Worm (Caenorhabditis elegans) whole organism, dauer: ENCODE measurements around the gene oac-58.

Source experiments
- unc-62 ChIP-seq: sonication (generic microtip); optimal IDR thresholded peaks from 2 replicates; lab custom pipeline; 2017; ENCODE audit warnings: missing biosample characterization, missing genetic modification reagents, missing genetic modification characterization

oac-58 gene

DNA sequence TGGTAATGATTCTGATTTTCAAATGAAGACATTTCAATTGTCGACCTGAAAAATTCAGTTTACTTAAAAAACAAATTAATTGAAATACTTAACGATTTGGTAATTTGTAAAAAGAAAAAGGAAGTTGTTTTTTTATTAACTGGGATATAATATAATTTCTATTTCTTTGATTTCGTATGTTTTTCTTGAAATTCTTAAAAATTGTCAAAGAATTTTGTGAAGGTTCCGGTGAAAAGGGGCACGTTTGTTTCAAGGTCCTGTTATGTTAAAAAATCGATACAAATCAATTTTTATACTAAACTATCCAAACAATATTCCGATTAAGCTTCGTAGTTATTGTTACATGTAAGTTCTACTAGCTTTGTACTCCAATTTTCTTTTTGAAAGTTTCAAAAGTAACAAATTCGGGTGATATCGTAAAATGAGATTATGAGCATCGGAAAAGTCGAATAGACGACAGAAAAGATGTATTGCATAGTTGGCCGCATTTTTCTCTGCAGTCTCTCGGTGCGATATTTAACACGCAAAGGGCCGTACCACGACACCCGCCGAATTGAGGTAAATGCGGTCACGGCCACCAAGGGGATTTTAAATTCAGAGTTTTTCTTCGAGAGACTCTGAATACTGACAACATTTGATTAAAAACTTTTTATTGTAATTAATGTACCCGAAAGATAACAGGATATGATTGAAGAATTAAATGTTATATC lies 52.2 kb downstream of the oac-58 start, which contains the start of gene Y39C12A.9:
TSS of gene Y39C12A.9 (minus strand) at position 51 of the 710 bp plus-strand sequence.
- TF ChIP-seq unc-62, result no peak
